Fruit fly (Drosophila melanogaster) whole organism, embryonic: ENCODE results near the gene mei-P26.

Experiments
- Ada2b ChIP-seq: fragments of 200-800 bp; sonication (Bioruptor generic); IDR thresholded peaks from 2 replicates; pipeline ENCODE4 v1.3.6; 2022; ENCODE audit warnings: missing biosample characterization, missing genetic modification characterization
- CG11456 ChIP-seq: fragments of 200-800 bp; sonication (Bioruptor generic); IDR thresholded peaks from 3 replicates; pipeline ENCODE4 v1.3.6; 2022; ENCODE audit warnings: missing biosample characterization, missing genetic modification characterization
- CG11504 ChIP-seq: fragments of 200-800 bp; sonication (Bioruptor generic); optimal IDR thresholded peaks from 3 replicates; lab custom pipeline; 2019; ENCODE audit warnings: missing biosample characterization, mild to moderate bottlenecking, missing genetic modification characterization, moderate library complexity
- CG12219 ChIP-seq: fragments of 200-800 bp; sonication (Bioruptor generic); optimal IDR thresholded peaks from 3 replicates; lab custom pipeline; 2018; ENCODE audit warnings: missing biosample characterization, mild to moderate bottlenecking, missing genetic modification characterization
- CG13123 ChIP-seq: fragments of 200-800 bp; sonication (Bioruptor generic); optimal IDR thresholded peaks from 2 replicates; lab custom pipeline; 2016; ENCODE audit warnings: missing biosample characterization, missing genetic modification characterization
- CG1529 ChIP-seq: fragments of 200-800 bp; sonication (Bioruptor generic); optimal IDR thresholded peaks from 3 replicates; lab custom pipeline; 2018; ENCODE audit warnings: missing biosample characterization, missing genetic modification characterization
- CG15696 ChIP-seq: fragments of 200-800 bp; sonication (Bioruptor generic); optimal IDR thresholded peaks from 2 replicates; lab custom pipeline; 2019; ENCODE audit warnings: missing biosample characterization, mild to moderate bottlenecking, missing genetic modification characterization, moderate library complexity
- CG16815 ChIP-seq: fragments of 200-800 bp; sonication (Bioruptor generic); optimal IDR thresholded peaks from 3 replicates; lab custom pipeline; 2017; ENCODE audit warnings: missing biosample characterization, mild to moderate bottlenecking, missing genetic modification characterization
- CG17361 ChIP-seq: fragments of 200-800 bp; sonication (Bioruptor generic); IDR thresholded peaks from 3 replicates; pipeline ENCODE4 v1.3.6; 2022; ENCODE audit warnings: missing biosample characterization, missing genetic modification characterization
- CG17612 ChIP-seq: fragments of 200-800 bp; sonication (Bioruptor generic); IDR thresholded peaks from 2 replicates; pipeline ENCODE4 v1.3.6; 2022; ENCODE audit warnings: missing biosample characterization, missing genetic modification characterization
- CG18619 ChIP-seq: fragments of 200-800 bp; sonication (Bioruptor generic); optimal IDR thresholded peaks from 3 replicates; lab custom pipeline; 2017; ENCODE audit warnings: missing biosample characterization, mild to moderate bottlenecking, missing genetic modification characterization
- CG2875 ChIP-seq: fragments of 200-800 bp; sonication (Bioruptor generic); optimal IDR thresholded peaks from 2 replicates; lab custom pipeline; 2017; ENCODE audit warnings: missing biosample characterization, mild to moderate bottlenecking, missing genetic modification characterization, missing genetic modification reagents
- CG32532 ChIP-seq: fragments of 200-800 bp; sonication (Bioruptor generic); IDR thresholded peaks from 2 replicates; pipeline ENCODE4 v1.3.6; 2022; ENCODE audit warnings: missing biosample characterization, missing genetic modification characterization
- CG33557 ChIP-seq: fragments of 200-800 bp; sonication (Bioruptor generic); optimal IDR thresholded peaks from 2 replicates; lab custom pipeline; 2019; ENCODE audit warnings: missing biosample characterization, mild to moderate bottlenecking, missing genetic modification characterization, moderate library complexity
- CG4424 ChIP-seq: fragments of 200-800 bp; sonication (Bioruptor generic); optimal IDR thresholded peaks from 3 replicates; lab custom pipeline; 2016; ENCODE audit warnings: missing biosample characterization, missing genetic modification characterization
- CG8290 ChIP-seq, 3 experiments: fragments of 200-800 bp; sonication (Bioruptor generic); optimal IDR thresholded peaks; 2 replicates each; lab custom pipeline; 2016 to 2019; ENCODE audit warnings: missing biosample characterization in 3 of 3, missing genetic modification characterization in 3 of 3, mild to moderate bottlenecking in 2 of 3, moderate library complexity in 1 of 3
- CG8478 ChIP-seq: fragments of >200 bp; optimal IDR thresholded peaks from 2 replicates; lab custom pipeline; 2018
- CG8924 ChIP-seq: fragments of 200-800 bp; optimal IDR thresholded peaks from 3 replicates; lab custom pipeline; 2019; ENCODE audit warnings: missing biosample characterization, mild to moderate bottlenecking, missing genetic modification characterization, moderate library complexity
- CG9609 ChIP-seq: fragments of 200-800 bp; sonication (Bioruptor generic); optimal IDR thresholded peaks from 3 replicates; lab custom pipeline; 2016; ENCODE audit warnings: missing biosample characterization, missing genetic modification characterization
- CG9932 ChIP-seq: fragments of 200-800 bp; sonication (Bioruptor generic); IDR thresholded peaks from 2 replicates; pipeline ENCODE4 v1.3.6; 2022; ENCODE audit warnings: missing biosample characterization, missing genetic modification characterization
- D ChIP-seq, 2 experiments: fragments of 200-800 bp in 1 of 2; fragments of >200 bp in 1 of 2; sonication (Bioruptor generic) in 1 of 2; optimal IDR thresholded peaks; 2 replicates in 1 of 2; 3 replicates in 1 of 2; lab custom pipeline; 2017; ENCODE audit warnings: mild to moderate bottlenecking in 1 of 2, missing biosample characterization in 1 of 2, missing genetic modification characterization in 1 of 2, missing genetic modification reagents in 1 of 2
- E2f1 ChIP-seq: fragments of 200-800 bp; sonication (Bioruptor generic); IDR thresholded peaks from 2 replicates; pipeline ENCODE4 v1.3.6; 2022; ENCODE audit warnings: missing biosample characterization, missing genetic modification characterization
- E2f2 ChIP-seq: fragments of 200-800 bp; sonication (Bioruptor generic); IDR thresholded peaks from 2 replicates; pipeline ENCODE4 v1.3.6; 2022; ENCODE audit warnings: missing biosample characterization, missing genetic modification characterization
- Fer3 ChIP-seq: fragments of 200-800 bp; sonication (Bioruptor generic); optimal IDR thresholded peaks from 2 replicates; lab custom pipeline; 2018; ENCODE audit warnings: missing biosample characterization, mild to moderate bottlenecking, missing genetic modification characterization, moderate library complexity
- Hmx ChIP-seq: fragments of 200-800 bp; sonication (Bioruptor generic); optimal IDR thresholded peaks from 2 replicates; lab custom pipeline; 2016; ENCODE audit warnings: missing biosample characterization, missing genetic modification characterization
- MBD-R2 ChIP-seq: fragments of 200-800 bp; sonication (Bioruptor generic); IDR thresholded peaks from 2 replicates; pipeline ENCODE4 v1.3.6; 2022; ENCODE audit warnings: missing biosample characterization, missing genetic modification characterization
- NC2α ChIP-seq: fragments of 200-800 bp; sonication (Bioruptor generic); optimal IDR thresholded peaks from 2 replicates; lab custom pipeline; 2016; ENCODE audit warnings: missing biosample characterization, missing genetic modification characterization
- NC2β ChIP-seq: fragments of 200-800 bp; sonication (Bioruptor generic); optimal IDR thresholded peaks from 2 replicates; lab custom pipeline; 2016; ENCODE audit warnings: missing biosample characterization, missing genetic modification characterization
- Oaz ChIP-seq: fragments of 200-800 bp; sonication (Bioruptor generic); IDR thresholded peaks from 2 replicates; pipeline ENCODE4 v1.3.6; 2022; ENCODE audit warnings: missing biosample characterization, missing genetic modification characterization
- Side ChIP-seq: fragments of 200-800 bp; sonication (Bioruptor generic); optimal IDR thresholded peaks from 2 replicates; lab custom pipeline; 2016; ENCODE audit warnings: missing biosample characterization, missing genetic modification characterization
- Trl ChIP-seq, 3 experiments: fragments of >200 bp in 2 of 3; fragments of 200-800 bp in 1 of 3; sonication (Bioruptor generic) in 1 of 3; optimal IDR thresholded peaks; 2 replicates in 1 of 3; 3 replicates in 2 of 3; lab custom pipeline; 2016 to 2017; ENCODE audit warnings: missing biosample characterization in 1 of 3, missing genetic modification characterization in 1 of 3
- YL-1 ChIP-seq: fragments of 200-800 bp; sonication (Bioruptor generic); optimal IDR thresholded peaks from 3 replicates; lab custom pipeline; 2017; ENCODE audit warnings: missing biosample characterization, mild to moderate bottlenecking, missing genetic modification characterization
- al ChIP-seq: fragments of 200-800 bp; sonication (Bioruptor generic); IDR thresholded peaks from 2 replicates; pipeline ENCODE4 v1.3.6; 2022; ENCODE audit warnings: missing biosample characterization, missing genetic modification characterization
- br ChIP-seq: fragments of >200 bp; optimal IDR thresholded peaks from 2 replicates; lab custom pipeline; 2017
- chif ChIP-seq, 2 experiments: fragments of 200-800 bp; sonication (Bioruptor generic); optimal IDR thresholded peaks; 3 replicates each; lab custom pipeline; 2016; ENCODE audit warnings: missing biosample characterization in 2 of 2, missing genetic modification characterization in 2 of 2
- chinmo ChIP-seq: fragments of 200-800 bp; sonication (Bioruptor generic); IDR thresholded peaks from 4 replicates; pipeline ENCODE4 v1.3.6; 2022; ENCODE audit warnings: missing biosample characterization, missing genetic modification characterization; ENCODE audit not compliant: partially characterized antibody
- dati ChIP-seq: fragments of 200-800 bp; sonication (Bioruptor generic); IDR thresholded peaks from 2 replicates; pipeline ENCODE4 v1.3.6; 2022; ENCODE audit warnings: missing biosample characterization, missing genetic modification characterization
- disco-r ChIP-seq: fragments of 200-800 bp; sonication (Bioruptor generic); optimal IDR thresholded peaks from 2 replicates; lab custom pipeline; 2016; ENCODE audit warnings: missing biosample characterization, missing genetic modification characterization
- dmrt99B ChIP-seq: fragments of 200-800 bp; sonication (Bioruptor generic); optimal IDR thresholded peaks from 2 replicates; lab custom pipeline; 2018; ENCODE audit warnings: missing biosample characterization, mild to moderate bottlenecking, missing genetic modification characterization, moderate library complexity
- hth ChIP-seq: fragments of >200 bp; optimal IDR thresholded peaks from 2 replicates; lab custom pipeline; 2017; ENCODE audit warnings: inconsistent platforms
- jing ChIP-seq: fragments of 200-800 bp; sonication (Bioruptor generic); optimal IDR thresholded peaks from 2 replicates; lab custom pipeline; 2018; ENCODE audit warnings: missing biosample characterization, mild to moderate bottlenecking, missing genetic modification characterization
- kni ChIP-seq: fragments of 200-800 bp; sonication (Bioruptor generic); optimal IDR thresholded peaks from 3 replicates; lab custom pipeline; 2017; ENCODE audit warnings: mild to moderate bottlenecking, missing biosample characterization, missing genetic modification reagents, missing genetic modification characterization
- lilli ChIP-seq: fragments of 200-800 bp; sonication (Bioruptor generic); optimal IDR thresholded peaks from 3 replicates; lab custom pipeline; 2016; ENCODE audit warnings: missing biosample characterization, missing genetic modification characterization
- lov ChIP-seq, 2 experiments: fragments of 200-800 bp in 1 of 2; fragments of >200 bp in 1 of 2; sonication (Bioruptor generic) in 1 of 2; IDR thresholded peaks in 1 of 2; optimal IDR thresholded peaks in 1 of 2; 2 replicates in 1 of 2; 3 replicates in 1 of 2; pipeline versions ENCODE4 v1.3.6 to Lab custom; 2017 to 2022; ENCODE audit warnings: missing biosample characterization in 1 of 2, missing genetic modification characterization in 1 of 2
- luna ChIP-seq: fragments of 200-800 bp; sonication (Bioruptor generic); optimal IDR thresholded peaks from 2 replicates; lab custom pipeline; 2016; ENCODE audit warnings: missing biosample characterization, missing genetic modification characterization
- mirr ChIP-seq: fragments of 200-800 bp; sonication (Bioruptor generic); optimal IDR thresholded peaks from 3 replicates; lab custom pipeline; 2018; ENCODE audit warnings: missing biosample characterization, mild to moderate bottlenecking, missing genetic modification characterization
- phol ChIP-seq: fragments of 200-800 bp; sonication (Bioruptor generic); optimal IDR thresholded peaks from 3 replicates; lab custom pipeline; 2018; ENCODE audit warnings: missing biosample characterization, mild to moderate bottlenecking, missing genetic modification characterization, moderate library complexity
- sug ChIP-seq: fragments of 200-800 bp; optimal IDR thresholded peaks from 2 replicates; lab custom pipeline; 2019; ENCODE audit warnings: missing biosample characterization, mild to moderate bottlenecking, missing genetic modification characterization, moderate library complexity
- unc-4 ChIP-seq: fragments of 200-800 bp; sonication (Bioruptor generic); IDR thresholded peaks from 2 replicates; pipeline ENCODE4 v1.3.6; 2022; ENCODE audit warnings: missing biosample characterization, missing genetic modification characterization; ENCODE audit not compliant: partially characterized antibody
- zfh2 ChIP-seq: fragments of 200-800 bp; sonication (Bioruptor generic); optimal IDR thresholded peaks from 2 replicates; lab custom pipeline; 2016; ENCODE audit warnings: missing biosample characterization, missing genetic modification characterization

mei-P26 gene

dm6 chrX:9193604-9194003 lies 30.5 kb downstream of the mei-P26 start, which contains the start of gene CG12106 (continued):
- no peak for TF ChIP-seq disco-r (GFP tag; lab: Kevin White, UChicago)
- peak; percentile 23 for TF ChIP-seq CG4424 (GFP tag; lab: Kevin White, UChicago)
- no peak for TF ChIP-seq CG8290 (GFP tag; optimal IDR thresholded peaks at IDR 0.05; lab: Kevin White, UChicago)
- peak in 1 of 2 experiments; percentile 72 for TF ChIP-seq CG8290 (tag; optimal IDR thresholded peaks at IDR 0.05; lab: Kevin White, UChicago)
- TF ChIP-seq dati (GFP tag; lab: Robert Waterston, UW) = no peak
- TF ChIP-seq jing (GFP tag; lab: Kevin White, UChicago) = peak; percentile 14
- peak; percentile 56 for TF ChIP-seq zfh2 (GFP tag; lab: Kevin White, UChicago)
- TF ChIP-seq Ada2b (GFP tag; lab: Robert Waterston, UW) = 0 out of 2 replicates have a peak, but pooled peaks have one; percentile 30
- no peak; the same call in none of the 2 replicates for TF ChIP-seq CG9932
- TF ChIP-seq CG16815 = no peak
- no peak for TF ChIP-seq CG17612
- no peak for TF ChIP-seq luna (GFP tag; lab: Kevin White, UChicago)
- TF ChIP-seq D (optimal IDR thresholded peaks at IDR 0.05; lab: Kevin White, UChicago) = no peak
- TF ChIP-seq D (GFP tag; optimal IDR thresholded peaks at IDR 0.05; lab: Kevin White, UChicago) = no peak
- peak; percentile 35; the same call in 1 of the 2 replicates for TF ChIP-seq E2f2
- no peak; the same call in 1 of the 2 replicates for TF ChIP-seq CG32532
- TF ChIP-seq sug (tag; lab: Kevin White, UChicago) = peak; percentile 56
- TF ChIP-seq al (GFP tag; lab: Robert Waterston, UW) = peak; percentile 7; the same call in 1 of the 2 replicates
- peak; percentile 31 for TF ChIP-seq CG33557 (GFP tag; lab: Kevin White, UChicago)
- TF ChIP-seq dmrt99B (tag; lab: Kevin White, UChicago) = peak; percentile 40
- TF ChIP-seq hth (lab: Kevin White, UChicago) = no peak
- peak; percentile 40 for TF ChIP-seq E2f1 (GFP tag; lab: Robert Waterston, UW)
- TF ChIP-seq lov (optimal IDR thresholded peaks at IDR 0.05; lab: Kevin White, UChicago) = no peak
- TF ChIP-seq lov (GFP tag; IDR thresholded peaks at IDR 0.05; lab: Robert Waterston, UW) = no peak
- TF ChIP-seq CG2875 (GFP tag; lab: Kevin White, UChicago) = no peak
- TF ChIP-seq CG9609 = peak; percentile 32
- no peak for TF ChIP-seq YL-1 (GFP tag; lab: Kevin White, UChicago)
- no peak for TF ChIP-seq br (lab: Kevin White, UChicago)
- peak; percentile 1 for TF ChIP-seq CG12219
- TF ChIP-seq CG18619 (GFP tag; lab: Kevin White, UChicago) = peak; percentile 33
- TF ChIP-seq chif (GFP tag; optimal IDR thresholded peaks at IDR 0.05; lab: Kevin White, UChicago) = peak in 1 of 2 experiments; percentile 14
- peak; percentile 72 for TF ChIP-seq lilli (GFP tag; lab: Kevin White, UChicago)
- TF ChIP-seq CG15696 (tag; lab: Kevin White, UChicago) = peak; percentile 30
- TF ChIP-seq Hmx (GFP tag; lab: Kevin White, UChicago) = no peak
- peak; percentile 30 for TF ChIP-seq NC2β (GFP tag; lab: Kevin White, UChicago)
- no peak for TF ChIP-seq Side
- peak; percentile 18 for TF ChIP-seq CG8924 (tag; lab: Kevin White, UChicago)
- TF ChIP-seq CG1529 (GFP tag; lab: Kevin White, UChicago) = no peak
- no peak for TF ChIP-seq CG11456 (GFP tag; lab: Robert Waterston, UW)
- TF ChIP-seq CG11504 (tag; lab: Kevin White, UChicago) = peak; percentile 60
- TF ChIP-seq CG13123 = peak; percentile 20
- TF ChIP-seq MBD-R2 (GFP tag; lab: Robert Waterston, UW) = peak; percentile 33; the same call in 1 of the 2 replicates
- TF ChIP-seq chinmo (GFP tag; lab: Robert Waterston, UW) = no peak
- TF ChIP-seq phol = peak; percentile 50
- TF ChIP-seq CG17361 (GFP tag; lab: Robert Waterston, UW) = peak; percentile 41; the same call in 1 of the 3 replicates
- TF ChIP-seq kni (GFP tag; lab: Kevin White, UChicago) = peak; percentile 43
- TF ChIP-seq CG8478 (lab: Kevin White, UChicago) = no peak
- no peak for TF ChIP-seq unc-4 (GFP tag; lab: Robert Waterston, UW)
- TF ChIP-seq mirr (GFP tag; lab: Kevin White, UChicago) = peak; percentile 34
- TF ChIP-seq NC2α (GFP tag; lab: Kevin White, UChicago) = no peak
- peak; percentile 42; the same call in 1 of the 2 replicates for TF ChIP-seq Oaz (GFP tag; lab: Robert Waterston, UW)
- TF ChIP-seq Fer3 (tag; lab: Kevin White, UChicago) = peak; percentile 62
- TF ChIP-seq Trl (optimal IDR thresholded peaks at IDR 0.05; lab: Kevin White, UChicago) = no peak
- TF ChIP-seq Trl (GFP tag; optimal IDR thresholded peaks at IDR 0.05; lab: Kevin White, UChicago) = peak; percentile 39
